Worm (Caenorhabditis elegans): ENCODE measurements around the gene ugt-4.

Gene ugt-4

DNA sequence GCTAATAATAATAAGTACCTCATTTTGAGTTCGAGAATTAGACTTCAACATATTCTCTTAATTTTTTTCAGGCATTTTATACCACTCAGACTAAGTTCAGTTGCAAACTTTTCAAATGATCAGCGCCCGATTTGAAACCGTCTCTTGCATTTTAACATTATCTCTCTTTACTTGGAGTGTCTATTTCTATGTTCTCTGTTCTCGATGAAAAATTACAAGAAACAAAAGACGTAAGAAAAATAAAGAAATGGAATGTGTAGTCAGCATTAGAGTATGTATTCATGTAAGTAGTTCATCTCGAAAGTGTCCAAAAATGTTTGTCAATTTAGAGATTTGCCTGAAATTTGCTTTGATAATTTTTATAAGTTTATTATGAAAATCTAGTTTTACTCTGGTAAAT, 5.0 kb upstream of the ugt-4 start, which contains the start of gene ugt-3:
Gene ugt-3, minus strand, starts transcription at position 101 of the 400 bp plus-strand sequence.
- TF ChIP-seq nhr-11 (tag; optimal IDR thresholded peaks at IDR 0.05): no peak
- TF ChIP-seq ttx-3 (tag; optimal IDR thresholded peaks at IDR 0.05): no peak
- TF ChIP-seq ahr-1 (tag; optimal IDR thresholded peaks at IDR 0.05): no peak
- no peak for TF ChIP-seq elt-4 (tag; optimal IDR thresholded peaks at IDR 0.05)
- no peak for TF ChIP-seq mec-3 (tag; optimal IDR thresholded peaks at IDR 0.05; ENCODE audit: borderline replicate concordance)
- TF ChIP-seq T23F11.4 (GFP tag; optimal IDR thresholded peaks at IDR 0.05): no peak
- TF ChIP-seq elt-2 (tag; optimal IDR thresholded peaks at IDR 0.05): no peak
- TF ChIP-seq ceh-6 (GFP tag; optimal IDR thresholded peaks at IDR 0.05): no peak
- no peak for TF ChIP-seq pros-1 (tag; optimal IDR thresholded peaks at IDR 0.05)
- TF ChIP-seq nhr-232 (tag; optimal IDR thresholded peaks at IDR 0.05): no peak

DNA sequence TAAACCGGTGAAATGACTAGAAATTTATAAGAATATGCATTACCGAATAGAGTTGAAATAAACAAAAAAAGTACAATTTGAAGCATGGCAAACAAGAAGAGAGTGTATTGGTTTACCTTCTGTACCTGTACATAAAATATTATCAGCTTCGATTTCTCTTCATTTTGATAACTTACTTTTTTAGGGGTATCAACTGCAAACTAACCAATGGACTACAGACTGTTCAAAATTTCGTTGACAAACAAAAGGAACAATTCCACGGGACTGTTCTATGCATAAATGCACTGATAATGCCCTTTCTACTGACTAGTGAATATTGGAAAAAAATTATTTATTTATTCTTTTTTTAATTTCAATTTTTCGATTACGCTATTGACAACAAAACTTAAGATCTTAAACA, 2.9 kb upstream of the ugt-4 start, which contains the start of gene ugt-6:
Gene ugt-6, minus strand, starts transcription at position 233 of the 400 bp plus-strand sequence.
- no peak for TF ChIP-seq lin-11 (tag; optimal IDR thresholded peaks at IDR 0.05)
- TF ChIP-seq ref-2 (tag; optimal IDR thresholded peaks at IDR 0.05): no peak
- no peak for TF ChIP-seq pat-9 (tag; optimal IDR thresholded peaks at IDR 0.05)
- TF ChIP-seq ztf-16 (tag; optimal IDR thresholded peaks at IDR 0.05): no peak
- no peak for TF ChIP-seq ceh-6 (GFP tag; optimal IDR thresholded peaks at IDR 0.05)
- no peak for TF ChIP-seq lim-6 (tag; optimal IDR thresholded peaks at IDR 0.05)
- no peak for TF ChIP-seq C08G9.2 (tag; optimal IDR thresholded peaks at IDR 0.05)
- no peak for TF ChIP-seq fax-1 (tag; optimal IDR thresholded peaks at IDR 0.05)
- TF ChIP-seq fkh-10 (GFP tag; optimal IDR thresholded peaks at IDR 0.05): no peak
- no peak for TF ChIP-seq ceh-30 (tag; optimal IDR thresholded peaks at IDR 0.05)

DNA sequence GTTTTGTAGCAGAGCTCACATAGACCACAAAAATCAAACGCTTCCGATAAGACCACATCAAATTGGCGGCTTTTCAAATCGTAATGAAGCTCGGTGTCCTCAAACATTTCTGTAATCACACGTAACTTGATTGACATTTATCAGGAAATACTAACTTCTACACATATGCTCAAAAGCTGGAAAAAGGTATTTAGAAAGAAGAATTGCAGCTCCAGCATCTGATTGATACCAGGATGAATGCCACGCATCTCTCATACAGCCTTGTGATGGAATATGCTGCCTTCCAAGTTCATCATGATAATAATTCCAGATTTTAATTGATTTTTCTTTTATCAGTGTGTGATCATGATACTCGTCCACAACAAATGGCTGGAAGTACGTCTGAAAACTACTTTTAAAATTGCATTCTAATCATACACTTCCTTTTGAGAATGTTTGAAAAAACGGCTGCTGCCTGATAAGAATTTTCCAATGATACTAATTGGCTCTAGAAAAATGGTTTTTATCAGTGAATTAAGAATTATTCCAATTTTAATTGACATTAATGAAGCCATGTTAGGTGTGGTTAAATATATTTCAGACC, 1.9 kb upstream of the ugt-4 start:
- TF ChIP-seq Y22D7AL.16 (tag; optimal IDR thresholded peaks at IDR 0.05): no peak
- TF ChIP-seq fkh-6 (tag; optimal IDR thresholded peaks at IDR 0.05): no peak
- TF ChIP-seq ceh-19 (GFP tag; optimal IDR thresholded peaks at IDR 0.05): no peak
- no peak for TF ChIP-seq T23F11.4 (GFP tag; optimal IDR thresholded peaks at IDR 0.05)
- no peak for TF ChIP-seq ztf-16 (tag; optimal IDR thresholded peaks at IDR 0.05)
- TF ChIP-seq pha-4 (tag; optimal IDR thresholded peaks at IDR 0.05): no peak
- TF ChIP-seq C08G9.2 (tag; optimal IDR thresholded peaks at IDR 0.05): no peak
- no peak for TF ChIP-seq mec-3 (tag; optimal IDR thresholded peaks at IDR 0.05; ENCODE audit: borderline replicate concordance)
- TF ChIP-seq F13H6.1 (tag; optimal IDR thresholded peaks at IDR 0.05): no peak
- no peak for TF ChIP-seq sdc-2 (tag; optimal IDR thresholded peaks at IDR 0.05)

DNA sequence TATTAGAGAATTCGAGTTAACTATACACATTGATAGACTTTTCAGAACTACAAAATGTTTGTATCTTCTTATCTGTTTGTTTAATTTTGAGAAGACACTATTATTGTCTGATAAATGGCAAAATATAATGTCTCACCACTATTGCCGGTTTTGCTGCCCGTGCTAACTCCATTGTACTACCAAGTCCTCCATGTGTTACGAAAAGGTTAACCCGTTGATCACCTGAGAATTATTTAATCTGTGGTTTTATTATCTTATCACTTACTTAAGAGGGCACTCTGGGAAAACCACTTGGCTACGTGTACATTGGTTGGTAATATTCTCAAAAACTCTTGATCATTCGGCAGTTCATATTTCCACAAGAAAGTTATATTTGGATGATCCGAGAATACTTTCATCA, 791 bp upstream of the ugt-4 start:
- peak; percentile 16 for TF ChIP-seq elt-2 (tag; optimal IDR thresholded peaks at IDR 0.05)
- no peak for TF ChIP-seq dmd-4 (tag; optimal IDR thresholded peaks at IDR 0.05; ENCODE audit: borderline replicate concordance)

DNA sequence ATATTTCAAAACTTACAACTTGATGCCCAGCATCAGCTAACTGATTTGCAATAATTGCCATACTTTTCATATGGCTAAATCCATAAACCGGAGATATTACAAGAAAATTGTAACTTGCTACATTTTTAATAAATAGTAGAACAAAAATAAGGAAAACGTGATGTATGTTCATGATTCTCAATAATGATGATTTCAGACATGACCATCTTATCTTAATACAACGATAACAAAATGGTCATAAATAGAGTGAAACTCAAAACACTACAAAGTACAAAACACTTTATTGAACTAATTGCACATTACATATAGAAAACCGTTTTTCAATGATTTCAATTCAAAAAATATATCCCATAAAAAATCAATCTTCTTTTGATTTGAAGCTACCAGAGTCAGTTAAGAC, 2.4 kb downstream of the ugt-4 start, which contains the start of gene ugt-5:
Gene ugt-5, minus strand, starts transcription at position 214 of the 400 bp plus-strand sequence.
- TF ChIP-seq nhr-11 (tag; optimal IDR thresholded peaks at IDR 0.05) (no peak), K02D7.2 (tag; optimal IDR thresholded peaks at IDR 0.05) (no peak), tbx-7 (tag; optimal IDR thresholded peaks at IDR 0.05) (no peak), pha-2 (tag; optimal IDR thresholded peaks at IDR 0.05) (no peak), unc-86 (tag; optimal IDR thresholded peaks at IDR 0.05) (no peak), ceh-19 (GFP tag; optimal IDR thresholded peaks at IDR 0.05) (no peak), npax-4 (tag; optimal IDR thresholded peaks at IDR 0.05) (no peak), ceh-22 (tag; optimal IDR thresholded peaks at IDR 0.05) (no peak), unc-3 (GFP tag; conservative IDR thresholded peaks at IDR 0.05) (no peak), unc-3 (tag; optimal IDR thresholded peaks at IDR 0.05) (no peak), C08G9.2 (tag; optimal IDR thresholded peaks at IDR 0.05) (no peak), K09A11.1 (tag; optimal IDR thresholded peaks at IDR 0.05; ENCODE audit: insufficient read depth) (no peak), zip-5 (tag; optimal IDR thresholded peaks at IDR 0.05) (no peak), sox-4 (tag; optimal IDR thresholded peaks at IDR 0.05) (no peak)
